Fruit fly (Drosophila melanogaster) whole organism, wandering third instar larva: ENCODE measurements around the gene CG16852.

Source experiments
- Abd-B ChIP-seq: fragments of >200 bp; optimal IDR thresholded peaks from 2 replicates; lab custom pipeline; 2017; ENCODE audit warnings: missing biosample characterization, missing genetic modification characterization
- CG32264 ChIP-seq: fragments of 200-800 bp; sonication (Bioruptor generic); optimal IDR thresholded peaks from 2 replicates; lab custom pipeline; 2016; ENCODE audit warnings: missing biosample characterization, missing genetic modification characterization
- CG9705 ChIP-seq: fragments of 200-800 bp; sonication (Bioruptor generic); optimal IDR thresholded peaks from 2 replicates; lab custom pipeline; 2018; ENCODE audit warnings: missing biosample characterization, mild to moderate bottlenecking, missing genetic modification characterization
- CrebA ChIP-seq: fragments of 200-800 bp; sonication (Bioruptor generic); optimal IDR thresholded peaks from 2 replicates; lab custom pipeline; 2016; ENCODE audit warnings: missing biosample characterization, mild to moderate bottlenecking, missing genetic modification characterization, borderline replicate concordance
- Dfd ChIP-seq: fragments of >200 bp; optimal IDR thresholded peaks from 2 replicates; lab custom pipeline; 2017; ENCODE audit warnings: missing biosample characterization, missing genetic modification characterization
- Dif ChIP-seq: fragments of 200-275, 200-300 bp; sonication (Bioruptor generic); optimal IDR thresholded peaks from 2 replicates; lab custom pipeline; 2018; ENCODE audit warnings: missing biosample characterization, missing genetic modification characterization; ENCODE audit not compliant: partially characterized antibody
- GATAd ChIP-seq: sonication (Bioruptor generic); optimal IDR thresholded peaks from 2 replicates; lab custom pipeline; 2016; ENCODE audit warnings: missing biosample characterization, missing genetic modification characterization
- HLH106 ChIP-seq: fragments of 200-800 bp; optimal IDR thresholded peaks from 3 replicates; lab custom pipeline; 2019; ENCODE audit warnings: missing biosample characterization, mild to moderate bottlenecking, missing genetic modification characterization, moderate library complexity
- Hnf4 ChIP-seq: fragments of 200-800 bp; sonication (Bioruptor generic); optimal IDR thresholded peaks from 2 replicates; lab custom pipeline; 2016; ENCODE audit warnings: missing biosample characterization, mild to moderate bottlenecking, missing genetic modification characterization
- Hr78 ChIP-seq: fragments of >200 bp; optimal IDR thresholded peaks from 2 replicates; lab custom pipeline; 2017; ENCODE audit warnings: missing biosample characterization, missing genetic modification characterization
- Hr83 ChIP-seq: fragments of 200-300 bp; sonication (Bioruptor generic); optimal IDR thresholded peaks from 2 replicates; lab custom pipeline; 2016; ENCODE audit warnings: missing biosample characterization, mild to moderate bottlenecking, missing genetic modification characterization, moderate library complexity; ENCODE audit not compliant: poor library complexity, severe bottlenecking
- Jra ChIP-seq: sonication (Bioruptor generic); optimal IDR thresholded peaks from 2 replicates; lab custom pipeline; 2016; ENCODE audit warnings: missing biosample characterization, missing genetic modification characterization
- Mio ChIP-seq: sonication (Bioruptor generic); optimal IDR thresholded peaks from 2 replicates; lab custom pipeline; 2016; ENCODE audit warnings: missing biosample characterization, missing genetic modification characterization
- Myc ChIP-seq: fragments of >200 bp; optimal IDR thresholded peaks from 2 replicates; lab custom pipeline; 2017
- N ChIP-seq: fragments of >200 bp; optimal IDR thresholded peaks from 2 replicates; lab custom pipeline; 2018; ENCODE audit warnings: missing biosample characterization, missing external identifiers, missing genetic modification characterization
- OdsH ChIP-seq: fragments of 200-800 bp; sonication (Bioruptor generic); optimal IDR thresholded peaks from 2 replicates; lab custom pipeline; 2016; ENCODE audit warnings: missing biosample characterization, mild to moderate bottlenecking, missing genetic modification characterization
- Rel ChIP-seq, 2 experiments: fragments of 200-800 bp; sonication (Bioruptor generic) in 1 of 2; optimal IDR thresholded peaks; 2 replicates in 1 of 2; 3 replicates in 1 of 2; lab custom pipeline; 2016 to 2019; ENCODE audit warnings: mild to moderate bottlenecking in 2 of 2, missing biosample characterization in 2 of 2, missing genetic modification characterization in 2 of 2, moderate library complexity in 1 of 2
- Sp1 ChIP-seq: fragments of 200-800 bp; sonication (Bioruptor generic); optimal IDR thresholded peaks from 3 replicates; lab custom pipeline; 2019; ENCODE audit warnings: missing biosample characterization, mild to moderate bottlenecking, missing genetic modification characterization, moderate library complexity
- Vsx2 ChIP-seq: fragments of 200-300, 225-300 bp; sonication (Bioruptor generic); optimal IDR thresholded peaks from 2 replicates; lab custom pipeline; 2018; ENCODE audit warnings: missing biosample characterization, missing genetic modification characterization; ENCODE audit not compliant: partially characterized antibody
- br ChIP-seq: fragments of 200-800 bp; sonication (Bioruptor generic); optimal IDR thresholded peaks from 2 replicates; lab custom pipeline; 2016; ENCODE audit warnings: missing biosample characterization, missing genetic modification characterization
- brk ChIP-seq: fragments of 200-800 bp; sonication (Bioruptor generic); optimal IDR thresholded peaks from 2 replicates; lab custom pipeline; 2016; ENCODE audit warnings: missing biosample characterization, mild to moderate bottlenecking, missing genetic modification characterization
- dl ChIP-seq, 2 experiments: fragments of 175-275, 200-275 bp in 1 of 2; fragments of 200-275 bp in 1 of 2; sonication (Bioruptor generic); optimal IDR thresholded peaks; lab custom pipeline; 2018; ENCODE audit warnings: mild to moderate bottlenecking in 2 of 2, missing biosample characterization in 2 of 2, missing genetic modification characterization in 2 of 2, moderate library complexity in 2 of 2; ENCODE audit not compliant: partially characterized antibody in 2 of 2, insufficient read depth in 1 of 2
- dmrt93B ChIP-seq: fragments of 200-800 bp; sonication (Bioruptor generic); optimal IDR thresholded peaks from 2 replicates; lab custom pipeline; 2018; ENCODE audit warnings: missing biosample characterization, mild to moderate bottlenecking, missing genetic modification characterization
- dsf ChIP-seq: sonication (Bioruptor generic); optimal IDR thresholded peaks from 2 replicates; lab custom pipeline; 2016; ENCODE audit warnings: missing biosample characterization, missing genetic modification characterization, borderline replicate concordance
- ey ChIP-seq: fragments of 200-800 bp; sonication (Bioruptor generic); optimal IDR thresholded peaks from 2 replicates; lab custom pipeline; 2016; ENCODE audit warnings: missing biosample characterization, missing genetic modification characterization
- foxo ChIP-seq, 2 experiments: fragments of 200-800 bp; sonication (Bioruptor generic); optimal IDR thresholded peaks; 2 replicates in 1 of 2; 3 replicates in 1 of 2; lab custom pipeline; 2016 to 2017; ENCODE audit warnings: missing biosample characterization in 2 of 2, missing genetic modification characterization in 2 of 2
- fru ChIP-seq: fragments of 200-800 bp; sonication (Bioruptor generic); optimal IDR thresholded peaks from 3 replicates; lab custom pipeline; 2016; ENCODE audit warnings: missing biosample characterization, mild to moderate bottlenecking, missing genetic modification characterization
- h ChIP-seq: fragments of 200-800 bp; sonication (Bioruptor generic); optimal IDR thresholded peaks from 3 replicates; lab custom pipeline; 2016; ENCODE audit warnings: missing biosample characterization, mild to moderate bottlenecking, missing genetic modification characterization
- jim ChIP-seq: fragments of 175-275, 200-325 bp; sonication (Bioruptor generic); optimal IDR thresholded peaks from 2 replicates; lab custom pipeline; 2016; ENCODE audit warnings: missing biosample characterization, mild to moderate bottlenecking, missing genetic modification characterization
- lola ChIP-seq: fragments of >200 bp; optimal IDR thresholded peaks from 2 replicates; lab custom pipeline; 2017; ENCODE audit warnings: missing biosample characterization, missing genetic modification characterization
- pan ChIP-seq: fragments of >200 bp; optimal IDR thresholded peaks from 2 replicates; lab custom pipeline; 2017
- psq ChIP-seq: fragments of 200-800 bp; sonication (Bioruptor generic); optimal IDR thresholded peaks from 3 replicates; lab custom pipeline; 2017; ENCODE audit warnings: missing biosample characterization, mild to moderate bottlenecking, missing genetic modification characterization, moderate library complexity
- rgr ChIP-seq: fragments of 200-800 bp; sonication (Bioruptor generic); optimal IDR thresholded peaks from 3 replicates; lab custom pipeline; 2016; ENCODE audit warnings: missing biosample characterization, mild to moderate bottlenecking, missing genetic modification characterization
- sage ChIP-seq: fragments of 200-800 bp; sonication (Bioruptor generic); optimal IDR thresholded peaks from 2 replicates; lab custom pipeline; 2016; ENCODE audit warnings: missing biosample characterization, mild to moderate bottlenecking, missing genetic modification characterization
- sv ChIP-seq: fragments of 200-800 bp; sonication (Bioruptor generic); optimal IDR thresholded peaks from 3 replicates; lab custom pipeline; 2016; ENCODE audit warnings: missing biosample characterization, missing genetic modification characterization
- tai ChIP-seq: sonication (Bioruptor generic); optimal IDR thresholded peaks from 2 replicates; lab custom pipeline; 2016; ENCODE audit warnings: missing biosample characterization, missing genetic modification characterization
- usp ChIP-seq: fragments of >200 bp; optimal IDR thresholded peaks from 2 replicates; lab custom pipeline; 2017; ENCODE audit warnings: missing biosample characterization, missing genetic modification characterization
- woc ChIP-seq: sonication (Bioruptor generic); optimal IDR thresholded peaks from 2 replicates; lab custom pipeline; 2016; ENCODE audit warnings: missing biosample characterization, mild to moderate bottlenecking, missing genetic modification characterization

CG16852 gene

dm6 chr2L:13510870-13511867 lies 29.4 kb upstream of the CG16852 start:
- TF ChIP-seq sv = no peak
- no peak for TF ChIP-seq rgr (GFP tag; lab: Kevin White, UChicago)
- TF ChIP-seq fru (GFP tag; lab: Kevin White, UChicago) = peak; percentile 7
- no peak for TF ChIP-seq Rel (GFP tag; optimal IDR thresholded peaks at IDR 0.05; lab: Kevin White, UChicago)
- peak; percentile 89 for TF ChIP-seq Rel (tag; optimal IDR thresholded peaks at IDR 0.05; lab: Kevin White, UChicago)
- TF ChIP-seq Mio (GFP tag; lab: Kevin White, UChicago) = no peak
- TF ChIP-seq brk (GFP tag; lab: Kevin White, UChicago) = no peak
- no peak for TF ChIP-seq ey (GFP tag; lab: Kevin White, UChicago)
- no peak for TF ChIP-seq sage (GFP tag; lab: Kevin White, UChicago)
- TF ChIP-seq Vsx2 = no peak
- peak; percentile 8 for TF ChIP-seq CG32264 (GFP tag; lab: Kevin White, UChicago)
- TF ChIP-seq Abd-B (GFP tag; lab: Kevin White, UChicago) = no peak
- TF ChIP-seq Dfd (GFP tag; lab: Kevin White, UChicago) = no peak
- no peak for TF ChIP-seq tai (GFP tag; lab: Kevin White, UChicago)
- no peak for TF ChIP-seq Hnf4 (GFP tag; lab: Kevin White, UChicago)
- TF ChIP-seq lola (GFP tag; lab: Kevin White, UChicago) = no peak
- TF ChIP-seq Hr83 (GFP tag; lab: Kevin White, UChicago) = no peak
- TF ChIP-seq GATAd = no peak
- TF ChIP-seq dmrt93B = no peak
- TF ChIP-seq pan (lab: Kevin White, UChicago) = no peak
- no peak for TF ChIP-seq CG9705
- TF ChIP-seq Dif (GFP tag; lab: Kevin White, UChicago) = no peak
- TF ChIP-seq Hr78 = no peak
- no peak for TF ChIP-seq Sp1 (GFP tag; lab: Kevin White, UChicago)
- TF ChIP-seq dsf (GFP tag; lab: Kevin White, UChicago) = no peak
- peak; percentile 27 for TF ChIP-seq br (GFP tag; lab: Kevin White, UChicago)
- peak; percentile 32 for TF ChIP-seq woc (GFP tag; lab: Kevin White, UChicago)
- no peak for TF ChIP-seq Jra (GFP tag; lab: Kevin White, UChicago)
- TF ChIP-seq psq (GFP tag; lab: Kevin White, UChicago) = no peak
- TF ChIP-seq CrebA (GFP tag; lab: Kevin White, UChicago) = no peak
- TF ChIP-seq N (GFP tag; lab: Kevin White, UChicago) = no peak
- peak; percentile 53 for TF ChIP-seq h (GFP tag; lab: Kevin White, UChicago)
- TF ChIP-seq OdsH (GFP tag; lab: Kevin White, UChicago) = no peak

dm6 chr2L:13512182-13513032 lies 28.1 kb upstream of the CG16852 start:
- TF ChIP-seq Myc (lab: Kevin White, UChicago) (no peak), sage (GFP tag; lab: Kevin White, UChicago) (no peak), foxo (GFP tag; optimal IDR thresholded peaks at IDR 0.05; lab: Kevin White, UChicago) (peak in 1 of 2 experiments; percentile 7), dmrt93B (no peak), CG32264 (GFP tag; lab: Kevin White, UChicago) (no peak), Mio (GFP tag; lab: Kevin White, UChicago) (no peak), Hr83 (GFP tag; lab: Kevin White, UChicago) (peak; percentile 26), CrebA (GFP tag; lab: Kevin White, UChicago) (no peak), br (GFP tag; lab: Kevin White, UChicago) (no peak), fru (GFP tag; lab: Kevin White, UChicago) (peak; percentile 13), GATAd (no peak), usp (GFP tag; lab: Kevin White, UChicago) (no peak), dl (GFP tag; optimal IDR thresholded peaks at IDR 0.05; lab: Kevin White, UChicago; ENCODE audit: insufficient read depth in 1 of 2, partially characterized antibody in 2 of 2) (peak; percentile 87 to 94), Abd-B (GFP tag; lab: Kevin White, UChicago) (no peak), HLH106 (no peak), ey (GFP tag; lab: Kevin White, UChicago) (peak; percentile 6), Rel (GFP tag; optimal IDR thresholded peaks at IDR 0.05; lab: Kevin White, UChicago) (no peak), Rel (tag; optimal IDR thresholded peaks at IDR 0.05; lab: Kevin White, UChicago) (peak; percentile 16), Dfd (GFP tag; lab: Kevin White, UChicago) (no peak), tai (GFP tag; lab: Kevin White, UChicago) (no peak), dsf (GFP tag; lab: Kevin White, UChicago) (no peak), rgr (GFP tag; lab: Kevin White, UChicago) (peak; percentile 7), Jra (GFP tag; lab: Kevin White, UChicago) (no peak), Vsx2 (peak; percentile 59), psq (GFP tag; lab: Kevin White, UChicago) (no peak), lola (GFP tag; lab: Kevin White, UChicago) (no peak), sv (no peak), Hr78 (no peak), brk (GFP tag; lab: Kevin White, UChicago) (no peak), h (GFP tag; lab: Kevin White, UChicago) (peak; percentile 90), N (GFP tag; lab: Kevin White, UChicago) (no peak), pan (lab: Kevin White, UChicago) (no peak), jim (GFP tag; lab: Kevin White, UChicago) (no peak), Sp1 (GFP tag; lab: Kevin White, UChicago) (no peak), woc (GFP tag; lab: Kevin White, UChicago) (no peak), Hnf4 (GFP tag; lab: Kevin White, UChicago) (no peak), OdsH (GFP tag; lab: Kevin White, UChicago) (peak; percentile 31)
